Fruit fly (Drosophila melanogaster): ENCODE measurements around the gene Cpr62Bb.

Gene Cpr62Bb

DNA sequence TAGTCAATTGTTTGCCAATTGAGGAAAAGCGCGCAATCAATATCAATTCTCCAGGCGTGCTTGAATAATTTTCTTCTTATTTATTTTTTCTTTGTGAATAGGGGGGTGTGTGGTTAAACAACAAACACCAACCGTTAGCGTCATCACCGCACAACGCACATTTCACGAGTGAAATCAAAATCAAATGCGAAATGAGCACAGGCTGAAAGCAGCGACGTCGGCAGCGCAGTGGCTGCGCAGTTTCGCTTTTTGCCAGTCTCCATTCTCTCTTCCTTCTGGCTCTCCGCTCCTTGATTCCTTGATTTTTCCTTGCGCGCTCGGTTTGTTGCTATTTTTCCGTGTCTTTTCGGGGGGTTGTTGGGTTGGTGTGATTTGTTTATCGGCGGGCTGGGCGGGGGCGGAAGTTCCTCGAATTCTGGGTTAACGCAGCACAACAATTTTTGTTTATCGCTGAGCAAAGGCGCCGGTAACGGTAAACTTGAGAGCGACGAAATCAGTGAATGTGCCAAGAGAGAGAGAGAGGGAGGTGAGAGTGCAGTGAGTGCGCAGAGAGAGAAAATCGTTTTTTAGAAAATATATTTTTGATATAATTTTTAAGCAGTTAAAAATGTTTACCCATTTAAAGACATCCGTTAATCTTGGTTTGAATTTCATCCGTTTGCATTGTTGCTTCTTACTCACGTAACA, 48.0 kb upstream of the Cpr62Bb start, which contains the start of gene CG13937 (continued):
- TF ChIP-seq HLH54F (GFP tag; optimal IDR thresholded peaks at IDR 0.05) (no peak), twi (tag; optimal IDR thresholded peaks at IDR 0.05) (no peak), jing (GFP tag; optimal IDR thresholded peaks at IDR 0.05) (no peak), CG1024 (GFP tag; IDR thresholded peaks at IDR 0.05) (no peak), Myb (GFP tag; optimal IDR thresholded peaks at IDR 0.05) (peak; percentile 1), nerfin-1 (tag; optimal IDR thresholded peaks at IDR 0.05) (peak; percentile 44), her (GFP tag; optimal IDR thresholded peaks at IDR 0.05) (no peak), Jarid2 (GFP tag; optimal IDR thresholded peaks at IDR 0.05) (no peak), lab (GFP tag; optimal IDR thresholded peaks at IDR 0.05) (peak; percentile 44), GATAe (GFP tag; conservative IDR thresholded peaks at IDR 0.05) (no peak), ssp (GFP tag; IDR thresholded peaks at IDR 0.05) (no peak), CG14965 (GFP tag; optimal IDR thresholded peaks at IDR 0.05; ENCODE audit: borderline replicate concordance) (no peak), CG3838 (GFP tag; optimal IDR thresholded peaks at IDR 0.05) (no peak), CG2129 (GFP tag; IDR thresholded peaks at IDR 0.05; ENCODE audit: partially characterized antibody) (no peak), hbn (GFP tag; IDR thresholded peaks at IDR 0.05; ENCODE audit: partially characterized antibody) (0 out of 2 replicates have a peak, but pooled peaks have one; percentile 32), CG2875 (GFP tag; optimal IDR thresholded peaks at IDR 0.05) (no peak), ewg (GFP tag; optimal IDR thresholded peaks at IDR 0.05) (peak; percentile 46), CG4730 (GFP tag; IDR thresholded peaks at IDR 0.05) (no peak), abd-A (tag; optimal IDR thresholded peaks at IDR 0.05) (peak; percentile 80), Pdp1 (GFP tag; optimal IDR thresholded peaks at IDR 0.05) (no peak), tll (GFP tag; optimal IDR thresholded peaks at IDR 0.05) (no peak), HLHmδ (GFP tag; optimal IDR thresholded peaks at IDR 0.05) (no peak), CG13287 (GFP tag; IDR thresholded peaks at IDR 0.05; ENCODE audit: partially characterized antibody) (peak; percentile 35; the same call in 1 of the 2 replicates), insv (GFP tag; optimal IDR thresholded peaks at IDR 0.05) (no peak), CG10209 (GFP tag; optimal IDR thresholded peaks at IDR 0.05) (no peak), ci (GFP tag; IDR thresholded peaks at IDR 0.05) (no peak), chinmo (GFP tag; IDR thresholded peaks at IDR 0.05; ENCODE audit: partially characterized antibody) (0 out of 4 replicates have a peak, but pooled peaks have one; percentile 60), CG15601 (tag; optimal IDR thresholded peaks at IDR 0.05) (no peak), CG10321 (GFP tag; IDR thresholded peaks at IDR 0.05) (no peak), CG2199 (GFP tag; IDR thresholded peaks at IDR 0.05) (no peak), onecut (GFP tag; IDR thresholded peaks at IDR 0.05) (peak; percentile 38; the same call in 1 of the 2 replicates), Fer2 (tag; optimal IDR thresholded peaks at IDR 0.05) (no peak), Nf-YC (tag; optimal IDR thresholded peaks at IDR 0.05) (no peak), pzg (GFP tag; optimal IDR thresholded peaks at IDR 0.05) (no peak), Nf-YB (GFP tag; optimal IDR thresholded peaks at IDR 0.05) (no peak), CG2202 (tag; optimal IDR thresholded peaks at IDR 0.05) (no peak), CG11695 (GFP tag; IDR thresholded peaks at IDR 0.05) (0 out of 3 replicates have a peak, but pooled peaks have one; percentile 9), CG15514 (GFP tag; optimal IDR thresholded peaks at IDR 0.05) (peak; percentile 19), Trl (optimal IDR thresholded peaks at IDR 0.05) (peak; percentile 58 to 80), Trl (GFP tag; optimal IDR thresholded peaks at IDR 0.05) (no peak), CG15696 (tag; optimal IDR thresholded peaks at IDR 0.05) (no peak), z (GFP tag; IDR thresholded peaks at IDR 0.05) (0 out of 3 replicates have a peak, but pooled peaks have one; percentile 34), Sry-β (GFP tag; optimal IDR thresholded peaks at IDR 0.05) (no peak), CG3847 (GFP tag; IDR thresholded peaks at IDR 0.05) (no peak), scrt (GFP tag; optimal IDR thresholded peaks at IDR 0.05) (peak; percentile 39), sd (tag; optimal IDR thresholded peaks at IDR 0.05) (peak; percentile 55), gsb-n (tag; optimal IDR thresholded peaks at IDR 0.05) (no peak)
